Fruit fly (Drosophila melanogaster) whole organism, wandering third instar larva: ENCODE results near the gene Klp64D.

ENCODE experiments used
- CG9705 ChIP-seq: fragments of 200-800 bp; sonication (Bioruptor generic); optimal IDR thresholded peaks from 2 replicates; lab custom pipeline; 2018; ENCODE audit warnings: missing biosample characterization, mild to moderate bottlenecking, missing genetic modification characterization
- Dif ChIP-seq: fragments of 200-275, 200-300 bp; sonication (Bioruptor generic); optimal IDR thresholded peaks from 2 replicates; lab custom pipeline; 2018; ENCODE audit warnings: missing biosample characterization, missing genetic modification characterization; ENCODE audit not compliant: partially characterized antibody
- Hnf4 ChIP-seq: fragments of 200-800 bp; sonication (Bioruptor generic); optimal IDR thresholded peaks from 2 replicates; lab custom pipeline; 2016; ENCODE audit warnings: missing biosample characterization, mild to moderate bottlenecking, missing genetic modification characterization
- Hr78 ChIP-seq: fragments of >200 bp; optimal IDR thresholded peaks from 2 replicates; lab custom pipeline; 2017; ENCODE audit warnings: missing biosample characterization, missing genetic modification characterization
- Hr83 ChIP-seq: fragments of 200-300 bp; sonication (Bioruptor generic); optimal IDR thresholded peaks from 2 replicates; lab custom pipeline; 2016; ENCODE audit warnings: missing biosample characterization, mild to moderate bottlenecking, missing genetic modification characterization, moderate library complexity; ENCODE audit not compliant: poor library complexity, severe bottlenecking
- OdsH ChIP-seq: fragments of 200-800 bp; sonication (Bioruptor generic); optimal IDR thresholded peaks from 2 replicates; lab custom pipeline; 2016; ENCODE audit warnings: missing biosample characterization, mild to moderate bottlenecking, missing genetic modification characterization
- br ChIP-seq: fragments of 200-800 bp; sonication (Bioruptor generic); optimal IDR thresholded peaks from 2 replicates; lab custom pipeline; 2016; ENCODE audit warnings: missing biosample characterization, missing genetic modification characterization
- dl ChIP-seq, 2 experiments: fragments of 175-275, 200-275 bp in 1 of 2; fragments of 200-275 bp in 1 of 2; sonication (Bioruptor generic); optimal IDR thresholded peaks; lab custom pipeline; 2018; ENCODE audit warnings: mild to moderate bottlenecking in 2 of 2, missing biosample characterization in 2 of 2, missing genetic modification characterization in 2 of 2, moderate library complexity in 2 of 2; ENCODE audit not compliant: partially characterized antibody in 2 of 2, insufficient read depth in 1 of 2
- dsf ChIP-seq: sonication (Bioruptor generic); optimal IDR thresholded peaks from 2 replicates; lab custom pipeline; 2016; ENCODE audit warnings: missing biosample characterization, missing genetic modification characterization, borderline replicate concordance
- fru ChIP-seq: fragments of 200-800 bp; sonication (Bioruptor generic); optimal IDR thresholded peaks from 3 replicates; lab custom pipeline; 2016; ENCODE audit warnings: missing biosample characterization, mild to moderate bottlenecking, missing genetic modification characterization
- h ChIP-seq: fragments of 200-800 bp; sonication (Bioruptor generic); optimal IDR thresholded peaks from 3 replicates; lab custom pipeline; 2016; ENCODE audit warnings: missing biosample characterization, mild to moderate bottlenecking, missing genetic modification characterization
- pan ChIP-seq: fragments of >200 bp; optimal IDR thresholded peaks from 2 replicates; lab custom pipeline; 2017
- psq ChIP-seq: fragments of 200-800 bp; sonication (Bioruptor generic); optimal IDR thresholded peaks from 3 replicates; lab custom pipeline; 2017; ENCODE audit warnings: missing biosample characterization, mild to moderate bottlenecking, missing genetic modification characterization, moderate library complexity
- sv ChIP-seq: fragments of 200-800 bp; sonication (Bioruptor generic); optimal IDR thresholded peaks from 3 replicates; lab custom pipeline; 2016; ENCODE audit warnings: missing biosample characterization, missing genetic modification characterization

DNA sequence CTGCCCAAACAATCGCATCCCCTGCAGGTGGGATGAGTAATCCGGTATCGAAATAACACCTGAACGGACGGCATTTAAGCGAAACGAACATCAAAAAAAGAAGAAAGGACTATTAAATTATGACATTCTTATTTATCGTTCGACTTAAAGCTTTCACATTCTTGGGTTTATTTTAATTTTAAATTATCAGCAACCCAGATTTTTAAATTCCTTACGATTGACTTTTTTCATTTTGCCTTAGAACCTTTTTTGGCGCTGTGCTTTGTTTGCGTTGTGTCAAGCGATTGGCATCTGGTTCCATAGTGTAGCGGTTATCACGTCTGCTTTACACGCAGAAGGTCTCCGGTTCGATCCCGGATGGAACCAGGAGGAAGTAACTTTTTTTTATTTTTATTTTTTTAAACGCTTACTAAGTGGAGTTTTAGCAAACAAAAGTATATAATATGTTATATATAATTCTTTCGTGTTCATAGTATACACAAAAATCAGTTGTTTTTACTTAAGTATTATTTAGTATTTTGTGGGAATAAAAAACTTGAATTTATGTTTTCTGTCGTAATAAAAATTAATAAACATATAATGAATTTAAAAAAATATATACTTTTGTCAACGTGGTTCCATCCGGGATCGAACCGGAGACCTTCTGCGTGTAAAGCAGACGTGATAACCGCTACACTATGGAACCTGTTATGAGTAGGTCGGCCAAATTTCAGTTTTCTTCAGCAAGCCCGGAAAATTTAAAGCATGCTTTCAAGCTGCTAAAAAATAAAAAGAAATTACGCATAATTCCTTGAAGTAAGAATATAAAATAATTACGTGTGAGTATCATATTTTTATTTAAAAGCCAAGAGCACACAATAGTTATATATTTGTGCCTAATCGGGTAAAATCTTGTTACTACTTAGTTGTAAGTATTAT lies 2.9 kb downstream of the Klp64D start:
- TF ChIP-seq psq (no peak), h (no peak), CG9705 (GFP tag; lab: Kevin White, UChicago) (no peak), pan (lab: Kevin White, UChicago) (no peak), Hr83 (no peak), Hnf4 (GFP tag; lab: Kevin White, UChicago) (no peak), dl (GFP tag; optimal IDR thresholded peaks at IDR 0.05; lab: Kevin White, UChicago; ENCODE audit: insufficient read depth in 1 of 2, partially characterized antibody in 2 of 2) (no peak), Hr78 (no peak), fru (GFP tag; lab: Kevin White, UChicago) (no peak), OdsH (no peak), Dif (GFP tag; lab: Kevin White, UChicago) (no peak), br (GFP tag; lab: Kevin White, UChicago) (no peak), dsf (GFP tag; lab: Kevin White, UChicago) (no peak), sv (GFP tag; lab: Kevin White, UChicago) (no peak)
